Fruit fly (Drosophila melanogaster): ENCODE results near the gene CG5707.

The CG5707 gene

dm6 chr3L:2142435-2142834, 49.6 kb downstream of the CG5707 start:
- TF ChIP-seq Clk (GFP tag; optimal IDR thresholded peaks at IDR 0.05) (no peak), bab1 (GFP tag; optimal IDR thresholded peaks at IDR 0.05) (no peak)
